Fruit fly (Drosophila melanogaster) Kc167 (cell line): ENCODE data around the gene Snapin.

Experiments used
- Myc ChIP-seq: fragments of >200 bp; optimal IDR thresholded peaks from 2 replicates; lab custom pipeline; 2017; ENCODE audit warnings: missing external identifiers
- Sin3A ChIP-seq: fragments of >200 bp; optimal IDR thresholded peaks from 2 replicates; lab custom pipeline; 2018; ENCODE audit warnings: missing external identifiers
- h ChIP-seq: fragments of >200 bp; optimal IDR thresholded peaks from 3 replicates; lab custom pipeline; 2018; ENCODE audit warnings: missing external identifiers
- insv ChIP-seq: fragments of >200 bp; optimal IDR thresholded peaks from 3 replicates; lab custom pipeline; 2018; ENCODE audit warnings: missing external identifiers
- psq ChIP-seq: fragments of >200 bp; optimal IDR thresholded peaks from 2 replicates; lab custom pipeline; 2017; ENCODE audit warnings: missing external identifiers
- ttk ChIP-seq: sonication (Bioruptor generic); optimal IDR thresholded peaks from 2 replicates; lab custom pipeline; 2017; ENCODE audit warnings: missing external identifiers

Gene Snapin

dm6 chr2L:2769476-2770185 is 10.2 kb upstream of the Snapin start, which contains the start of the genes colt and HINT1:
Gene colt, minus strand, starts transcription at chr2L:2770069.
Gene HINT1, plus strand, starts transcription at chr2L:2770135.
- TF ChIP-seq insv (no peak), psq (lab: Kevin White, UChicago) (no peak)

- TF ChIP-seq insv = no peak
- TF ChIP-seq h (lab: Kevin White, UChicago) = no peak
- TF ChIP-seq psq (lab: Kevin White, UChicago) = no peak
- TF ChIP-seq ttk (lab: Kevin White, UChicago) = no peak
- no peak for TF ChIP-seq Myc (lab: Kevin White, UChicago)
- no peak for TF ChIP-seq Sin3A (lab: Kevin White, UChicago)
These were observed 8.2 kb upstream of the Snapin start, which contains the start of the genes Taf10b and Taf10 for dm6 chr2L:2767627-2768026. Gene Taf10b, minus strand, starts transcription at chr2L:2767845. Gene Taf10, plus strand, starts transcription at chr2L:2767890.

- no peak for TF ChIP-seq Myc (lab: Kevin White, UChicago)
- TF ChIP-seq h (lab: Kevin White, UChicago) = no peak
- no peak for TF ChIP-seq ttk (lab: Kevin White, UChicago)
- no peak for TF ChIP-seq Sin3A (lab: Kevin White, UChicago)
These were observed 6.3 kb upstream of the Snapin start, which contains the start of the genes Snx21 and aph-1 for dm6 chr2L:2765659-2766373. Gene Snx21, minus strand, starts transcription at chr2L:2765665. Gene aph-1, plus strand, starts transcription at chr2L:2766233.

dm6 chr2L:2760288-2760687 is 811 bp upstream of the Snapin start:
- TF ChIP-seq ttk (lab: Kevin White, UChicago) = no peak
- TF ChIP-seq insv = no peak
- TF ChIP-seq Sin3A (lab: Kevin White, UChicago) = no peak
- TF ChIP-seq psq (lab: Kevin White, UChicago) = no peak
- no peak for TF ChIP-seq Myc (lab: Kevin White, UChicago)
- TF ChIP-seq h (lab: Kevin White, UChicago) = no peak

- no peak for TF ChIP-seq psq (lab: Kevin White, UChicago)
- TF ChIP-seq Sin3A (lab: Kevin White, UChicago) = no peak
- no peak for TF ChIP-seq ttk (lab: Kevin White, UChicago)
- TF ChIP-seq Myc (lab: Kevin White, UChicago) = no peak
- no peak for TF ChIP-seq insv
- TF ChIP-seq h (lab: Kevin White, UChicago) = no peak
These were observed 1.4 kb downstream of the Snapin start for dm6 chr2L:2757930-2758556.

- no peak for TF ChIP-seq ttk (lab: Kevin White, UChicago)
- TF ChIP-seq Sin3A (lab: Kevin White, UChicago) = no peak
- TF ChIP-seq insv = peak; percentile 89
- TF ChIP-seq h (lab: Kevin White, UChicago) = peak; percentile 76
- no peak for TF ChIP-seq psq (lab: Kevin White, UChicago)
- no peak for TF ChIP-seq Myc (lab: Kevin White, UChicago)
These were observed 4.2 kb downstream of the Snapin start for dm6 chr2L:2755323-2755695.

- no peak for TF ChIP-seq insv
- TF ChIP-seq Sin3A (lab: Kevin White, UChicago) = no peak
- TF ChIP-seq h (lab: Kevin White, UChicago) = no peak
- TF ChIP-seq ttk (lab: Kevin White, UChicago) = no peak
- TF ChIP-seq Myc (lab: Kevin White, UChicago) = no peak
- no peak for TF ChIP-seq psq (lab: Kevin White, UChicago)
These were observed 4.8 kb downstream of the Snapin start for dm6 chr2L:2754437-2755322.

- no peak for TF ChIP-seq ttk (lab: Kevin White, UChicago)
- no peak for TF ChIP-seq Myc (lab: Kevin White, UChicago)
- no peak for TF ChIP-seq Sin3A (lab: Kevin White, UChicago)
- no peak for TF ChIP-seq psq (lab: Kevin White, UChicago)
- no peak for TF ChIP-seq insv
- TF ChIP-seq h (lab: Kevin White, UChicago) = no peak
These were observed 5.6 kb downstream of the Snapin start for dm6 chr2L:2753789-2754436.

- TF ChIP-seq ttk (lab: Kevin White, UChicago) = no peak
- no peak for TF ChIP-seq Myc (lab: Kevin White, UChicago)
- no peak for TF ChIP-seq insv
- TF ChIP-seq h (lab: Kevin White, UChicago) = no peak
- TF ChIP-seq Sin3A (lab: Kevin White, UChicago) = no peak
- TF ChIP-seq psq (lab: Kevin White, UChicago) = no peak
These were observed 6.7 kb downstream of the Snapin start, which contains the start of gene Pgk for dm6 chr2L:2752460-2753411. Gene Pgk, minus strand, starts transcription at chr2L:2753068.
